Worm (Caenorhabditis elegans) whole organism, young adult: ENCODE measurements around the gene his-62.
A peak's percentile ranks its signal among the peaks of the same experiment; 100 is the strongest.

ENCODE experiments used
- B0035.1 ChIP-seq: sonication (generic microtip); optimal IDR thresholded peaks from 2 replicates; lab custom pipeline; 2016; ENCODE audit warnings: missing genetic modification characterization, mild to moderate bottlenecking, missing compliant biosample characterization, missing genotype, missing genetic modification reagents
- F23B12.7 ChIP-seq: sonication (generic microtip); optimal IDR thresholded peaks from 2 replicates; lab custom pipeline; 2017; ENCODE audit warnings: missing genetic modification characterization, mild to moderate bottlenecking, missing compliant biosample characterization, antibody characterized with exemption, moderate library complexity; ENCODE audit not compliant: insufficient read depth
- F33H1.4 ChIP-seq: fragments of 200-800 bp; sonication (Bioruptor generic); IDR thresholded peaks from 2 replicates; pipeline ENCODE4 v1.3.6; 2022; ENCODE audit warnings: missing genetic modification reagents, missing genetic modification characterization, missing compliant biosample characterization
- F49E8.2 ChIP-seq: sonication (generic microtip); optimal IDR thresholded peaks from 3 replicates; lab custom pipeline; 2017; ENCODE audit warnings: missing genetic modification characterization, mild to moderate bottlenecking, missing compliant biosample characterization, antibody characterized with exemption, moderate library complexity; ENCODE audit not compliant: insufficient read depth
- F57A8.1 ChIP-seq: fragments of 200-800 bp; sonication (Bioruptor generic); optimal IDR thresholded peaks from 2 replicates; lab custom pipeline; 2018; ENCODE audit warnings: mild to moderate bottlenecking, missing genetic modification characterization, moderate library complexity, missing compliant biosample characterization
- F57C9.4 ChIP-seq: sonication (generic microtip); optimal IDR thresholded peaks from 2 replicates; lab custom pipeline; 2017; ENCODE audit warnings: mild to moderate bottlenecking, missing genetic modification characterization, missing compliant biosample characterization
- K11D2.4 ChIP-seq: fragments of 200-800 bp; sonication (Bioruptor generic); IDR thresholded peaks from 2 replicates; pipeline ENCODE4 v1.3.6; 2022; ENCODE audit warnings: missing genetic modification reagents, missing genetic modification characterization, missing compliant biosample characterization
- T26A5.8 ChIP-seq: sonication (generic microtip); optimal IDR thresholded peaks from 2 replicates; lab custom pipeline; 2016; ENCODE audit warnings: missing genetic modification characterization, missing compliant biosample characterization
- Y53G8AR.9 ChIP-seq: fragments of 200-800 bp; sonication (Bioruptor generic); conservative IDR thresholded peaks from 2 replicates; pipeline ENCODE4 v1.3.6; 2022; ENCODE audit warnings: missing genetic modification reagents, missing genetic modification characterization, missing compliant biosample characterization
- atf-7 ChIP-seq: sonication (generic microtip); optimal IDR thresholded peaks from 2 replicates; lab custom pipeline; 2017; ENCODE audit warnings: mild to moderate bottlenecking, missing genetic modification characterization, missing compliant biosample characterization
- attf-3 ChIP-seq: fragments of 200-800 bp; sonication (Bioruptor generic); conservative IDR thresholded peaks from 2 replicates; pipeline ENCODE4 v1.3.6; 2022; ENCODE audit warnings: missing genetic modification reagents, missing genetic modification characterization, missing compliant biosample characterization
- attf-6 ChIP-seq: fragments of 200-800 bp; sonication (Bioruptor generic); IDR thresholded peaks from 2 replicates; pipeline ENCODE4 v1.3.6; 2022; ENCODE audit warnings: missing genetic modification reagents, missing genetic modification characterization, missing compliant biosample characterization
- ceh-58 ChIP-seq: fragments of 200-800 bp; sonication (Bioruptor generic); IDR thresholded peaks from 2 replicates; pipeline ENCODE4 v1.3.6; 2022; ENCODE audit warnings: missing genetic modification characterization, missing compliant biosample characterization
- ceh-79 ChIP-seq: sonication (generic microtip); optimal IDR thresholded peaks from 2 replicates; lab custom pipeline; 2017; ENCODE audit warnings: mild to moderate bottlenecking, missing genetic modification characterization, missing compliant biosample characterization
- chd-7 ChIP-seq: sonication (generic microtip); optimal IDR thresholded peaks from 2 replicates; lab custom pipeline; 2016; ENCODE audit warnings: mild to moderate bottlenecking, missing genetic modification characterization, moderate library complexity, missing compliant biosample characterization
- die-1 ChIP-seq: sonication (generic microtip); optimal IDR thresholded peaks from 2 replicates; lab custom pipeline; 2016; ENCODE audit warnings: missing genotype, mild to moderate bottlenecking, missing genetic modification characterization, missing compliant biosample characterization
- dox-1 ChIP-seq: fragments of 200-800 bp; sonication (Bioruptor generic); IDR thresholded peaks from 2 replicates; pipeline ENCODE4 v1.3.6; 2022; ENCODE audit warnings: missing genetic modification reagents, missing genetic modification characterization, missing compliant biosample characterization
- egl-18 ChIP-seq: fragments of 200-800 bp; sonication (Bioruptor generic); IDR thresholded peaks from 2 replicates; pipeline ENCODE4 v1.3.6; 2022; ENCODE audit warnings: missing genetic modification reagents, missing genetic modification characterization, missing compliant biosample characterization
- egrh-3 ChIP-seq: fragments of 200-800 bp; sonication (Bioruptor generic); IDR thresholded peaks from 2 replicates; pipeline ENCODE4 v1.3.6; 2022; ENCODE audit warnings: missing genetic modification reagents, missing genetic modification characterization, missing compliant biosample characterization
- ekl-4 ChIP-seq: fragments of 200-800 bp; sonication (Bioruptor generic); IDR thresholded peaks from 2 replicates; pipeline ENCODE4 v1.3.6; 2022; ENCODE audit warnings: missing genetic modification reagents, missing genetic modification characterization, missing compliant biosample characterization
- ets-4 ChIP-seq: fragments of 200-800 bp; sonication (Bioruptor generic); optimal IDR thresholded peaks from 2 replicates; lab custom pipeline; 2018; ENCODE audit warnings: mild to moderate bottlenecking, missing genetic modification characterization, missing compliant biosample characterization
- hmg-1.2 ChIP-seq: fragments of 200-800 bp; sonication (Bioruptor generic); IDR thresholded peaks from 2 replicates; pipeline ENCODE4 v1.3.6; 2022; ENCODE audit warnings: missing genetic modification reagents, missing genetic modification characterization, missing compliant biosample characterization
- lin-26 ChIP-seq: fragments of 200-800 bp; sonication (Bioruptor generic); IDR thresholded peaks from 2 replicates; pipeline ENCODE4 v1.3.6; 2022; ENCODE audit warnings: missing genetic modification reagents, missing genetic modification characterization, missing compliant biosample characterization
- lin-35 ChIP-seq, 3 experiments: fragments of 150-350 bp in 2 of 3; sonication (generic microtip) in 1 of 3; optimal IDR thresholded peaks; 2 replicates each; lab custom pipeline; 2014 to 2018; ENCODE audit warnings: missing biosample characterization in 3 of 3, missing genetic modification characterization in 3 of 3, missing genetic modification reagents in 3 of 3
- madf-3 ChIP-seq: fragments of 200-800 bp; sonication (Bioruptor generic); IDR thresholded peaks from 2 replicates; pipeline ENCODE4 v1.3.6; 2022; ENCODE audit warnings: missing genetic modification reagents, missing genetic modification characterization, missing compliant biosample characterization
- madf-6 ChIP-seq: fragments of 200-800 bp; sonication (Bioruptor generic); IDR thresholded peaks from 2 replicates; pipeline ENCODE4 v1.3.6; 2022; ENCODE audit warnings: missing genetic modification reagents, missing genetic modification characterization, missing compliant biosample characterization
- mcd-1 ChIP-seq: fragments of 200-800 bp; sonication (Bioruptor generic); IDR thresholded peaks from 2 replicates; pipeline ENCODE4 v1.3.6; 2022; ENCODE audit warnings: missing genetic modification reagents, missing genetic modification characterization, missing compliant biosample characterization
- mes-4 ChIP-seq: sonication (generic microtip); optimal IDR thresholded peaks from 2 replicates; lab custom pipeline; 2016; ENCODE audit warnings: missing genotype, missing genetic modification characterization, missing compliant biosample characterization
- nfya-2 ChIP-seq: fragments of 200-800 bp; sonication (Bioruptor generic); IDR thresholded peaks from 2 replicates; pipeline ENCODE4 v1.3.6; 2022; ENCODE audit warnings: missing genetic modification reagents, missing genetic modification characterization, missing compliant biosample characterization
- nhr-80 ChIP-seq: sonication (generic microtip); optimal IDR thresholded peaks from 2 replicates; lab custom pipeline; 2016; ENCODE audit warnings: missing genetic modification characterization, missing compliant biosample characterization
- pbrm-1 ChIP-seq: fragments of 200-800 bp; sonication (Bioruptor generic); IDR thresholded peaks from 2 replicates; pipeline ENCODE4 v1.3.6; 2022; ENCODE audit warnings: missing genetic modification reagents, missing genetic modification characterization, missing compliant biosample characterization
- rec-8 ChIP-seq, 2 experiments: sonication (generic microtip); optimal IDR thresholded peaks; 2 replicates each; lab custom pipeline; 2016; ENCODE audit warnings: mild to moderate bottlenecking in 2 of 2, missing genetic modification characterization in 2 of 2, missing genetic modification reagents in 2 of 2, missing genotype in 2 of 2, missing biosample characterization in 1 of 2, missing compliant biosample characterization in 1 of 2, moderate library complexity in 1 of 2
- rpc-1 ChIP-seq, 2 experiments: fragments of 150-350 bp in 1 of 2; sonication (generic microtip) in 1 of 2; optimal IDR thresholded peaks; 2 replicates each; lab custom pipeline; 2014 to 2018; ENCODE audit warnings: missing biosample characterization in 1 of 2, missing genetic modification characterization in 1 of 2, missing genetic modification reagents in 1 of 2, missing genotype in 1 of 2
- snpc-4 ChIP-seq, 5 experiments: fragments of 150-350 bp in 1 of 5; sonication (generic microtip) in 4 of 5; optimal IDR thresholded peaks; 2 replicates each; lab custom pipeline; 2014 to 2018; ENCODE audit warnings: missing genetic modification characterization in 5 of 5, missing biosample characterization in 3 of 5, antibody characterized with exemption in 2 of 5, mild to moderate bottlenecking in 2 of 5, missing compliant biosample characterization in 2 of 5, missing genotype in 2 of 5, moderate library complexity in 2 of 5, missing genetic modification reagents in 1 of 5
- tlf-1 ChIP-seq: fragments of 200-800 bp; sonication (Bioruptor generic); optimal IDR thresholded peaks from 2 replicates; lab custom pipeline; 2018; ENCODE audit warnings: mild to moderate bottlenecking, missing genetic modification characterization, missing compliant biosample characterization
- zim-3 ChIP-seq: sonication (generic microtip); optimal IDR thresholded peaks from 2 replicates; lab custom pipeline; 2017; ENCODE audit warnings: mild to moderate bottlenecking, missing genetic modification characterization, moderate library complexity, missing compliant biosample characterization
- ztf-18 ChIP-seq: sonication (generic microtip); optimal IDR thresholded peaks from 2 replicates; lab custom pipeline; 2016; ENCODE audit warnings: missing genotype, mild to moderate bottlenecking, missing genetic modification characterization, missing compliant biosample characterization
- ztf-26 ChIP-seq: sonication (generic microtip); optimal IDR thresholded peaks from 2 replicates; lab custom pipeline; 2017; ENCODE audit warnings: missing genetic modification characterization, missing compliant biosample characterization

his-62 gene

ce11 chrIV:7505866-7506488, 19.6 kb downstream of the his-62 start (continued):
- peak; percentile 81; the same call in 1 of the 2 replicates for TF ChIP-seq madf-3
- TF ChIP-seq F57C9.4 (tag; lab: Kevin White, UChicago): peak; percentile 43
- TF ChIP-seq F23B12.7 (tag; lab: Kevin White, UChicago): no peak
- TF ChIP-seq ceh-58 (GFP tag; lab: Robert Waterston, UW): no peak
- TF ChIP-seq K11D2.4 (GFP tag; lab: Robert Waterston, UW): no peak
- peak; percentile 77 for TF ChIP-seq tlf-1 (GFP tag; lab: Kevin White, UChicago)
- TF ChIP-seq chd-7 (tag; lab: Kevin White, UChicago): peak; percentile 62
- TF ChIP-seq dox-1: no peak
- no peak for TF ChIP-seq ceh-79 (tag; lab: Kevin White, UChicago)
- TF ChIP-seq mes-4: peak; percentile 15
- TF ChIP-seq rec-8 (tag; optimal IDR thresholded peaks at IDR 0.05; lab: Kevin White, UChicago): peak in 1 of 2 experiments; percentile 18
- TF ChIP-seq nhr-80 (tag; lab: Kevin White, UChicago): no peak
- no peak for TF ChIP-seq snpc-4 (GFP tag; optimal IDR thresholded peaks at IDR 0.05; lab: Kevin White, UChicago)
- peak in 2 of 4 experiments; percentile 35 to 47 for TF ChIP-seq snpc-4 (tag; optimal IDR thresholded peaks at IDR 0.05; lab: Kevin White, UChicago)
- no peak for TF ChIP-seq ztf-18 (tag; lab: Kevin White, UChicago)
- peak; percentile 20; the same call in 1 of the 2 replicates for TF ChIP-seq F33H1.4 (GFP tag; lab: Robert Waterston, UW)
- TF ChIP-seq ztf-26 (tag; lab: Kevin White, UChicago): peak; percentile 10
- TF ChIP-seq rpc-1 (optimal IDR thresholded peaks at IDR 0.05; lab: Kevin White, UChicago): no peak
- no peak for TF ChIP-seq rpc-1 (tag; optimal IDR thresholded peaks at IDR 0.05; lab: Kevin White, UChicago)
- peak in 1 of 3 experiments; percentile 20 for TF ChIP-seq lin-35 (GFP tag; optimal IDR thresholded peaks at IDR 0.05; lab: Kevin White, UChicago)
- TF ChIP-seq egrh-3 (GFP tag; lab: Robert Waterston, UW): no peak
- peak; percentile 61; the same call in 1 of the 2 replicates for TF ChIP-seq pbrm-1 (GFP tag; lab: Robert Waterston, UW)
- TF ChIP-seq attf-3 (GFP tag; lab: Robert Waterston, UW): peak; percentile 25; the same call in 1 of the 2 replicates
- no peak for TF ChIP-seq F57A8.1
- no peak for TF ChIP-seq atf-7
- TF ChIP-seq egl-18 (GFP tag; lab: Robert Waterston, UW): no peak
- TF ChIP-seq T26A5.8 (tag; lab: Kevin White, UChicago): peak; percentile 68
- no peak for TF ChIP-seq zim-3 (tag; lab: Kevin White, UChicago)
- TF ChIP-seq mcd-1 (GFP tag; lab: Robert Waterston, UW): no peak; the same call in none of the 2 replicates
- peak; percentile 59 for TF ChIP-seq F49E8.2 (tag; lab: Kevin White, UChicago)
- peak; percentile 50 for TF ChIP-seq attf-6 (GFP tag; lab: Robert Waterston, UW)
- no peak for TF ChIP-seq die-1 (tag; lab: Kevin White, UChicago)

- TF ChIP-seq pbrm-1 (GFP tag; lab: Robert Waterston, UW): 0 out of 2 replicates have a peak, but pooled peaks have one; percentile 25
- 0 out of 2 replicates have a peak, but pooled peaks have one; percentile 46 for TF ChIP-seq Y53G8AR.9 (GFP tag; lab: Robert Waterston, UW)
- no peak for TF ChIP-seq lin-26
- TF ChIP-seq hmg-1.2 (GFP tag; lab: Robert Waterston, UW): 0 out of 2 replicates have a peak, but pooled peaks have one; percentile 6
- TF ChIP-seq nfya-2: no peak
- no peak for TF ChIP-seq mes-4
- TF ChIP-seq ekl-4 (GFP tag; lab: Robert Waterston, UW): no peak
- 0 out of 2 replicates have a peak, but pooled peaks have one; percentile 9 for TF ChIP-seq madf-6 (GFP tag; lab: Robert Waterston, UW)
- TF ChIP-seq ets-4 (GFP tag; lab: Kevin White, UChicago): peak; percentile 5
- TF ChIP-seq B0035.1 (tag; lab: Kevin White, UChicago): no peak
- TF ChIP-seq, all 124 proteins: peak for 5
These were observed 20.4 kb downstream of the his-62 start for ce11 chrIV:7506711-7507110.
